Worm (Caenorhabditis elegans) whole organism, early embryonic: ENCODE measurements around the gene rpt-4.

Experiments used
- B0310.2 ChIP-seq: sonication (generic microtip); optimal IDR thresholded peaks from 2 replicates; lab custom pipeline; 2016; ENCODE audit warnings: mild to moderate bottlenecking, missing genetic modification characterization, missing compliant biosample characterization
- F13C5.2 ChIP-seq: sonication (generic microtip); optimal IDR thresholded peaks from 2 replicates; lab custom pipeline; 2017; ENCODE audit warnings: mild to moderate bottlenecking, missing genetic modification characterization, inconsistent platforms, missing compliant biosample characterization
- ama-1 ChIP-seq: fragments of 150-350 bp; optimal IDR thresholded peaks from 2 replicates; lab custom pipeline; 2014
- flt-1 ChIP-seq: fragments of 200-800 bp; sonication (Bioruptor generic); IDR thresholded peaks from 2 replicates; pipeline ENCODE4 v1.3.6; 2022; ENCODE audit warnings: missing genetic modification characterization, missing compliant biosample characterization
- scrt-1 ChIP-seq: fragments of 200-800 bp; sonication (Bioruptor generic); IDR thresholded peaks from 2 replicates; pipeline ENCODE4 v1.3.6; 2022; ENCODE audit warnings: missing genetic modification characterization, missing compliant biosample characterization
- sea-1 ChIP-seq: fragments of 200-800 bp; sonication (Bioruptor generic); conservative IDR thresholded peaks from 2 replicates; pipeline ENCODE4 v1.3.6; 2022; ENCODE audit warnings: missing genetic modification characterization, missing compliant biosample characterization

ce11 chrII:87937-88336 lies 41.9 kb upstream of the rpt-4 start:
- TF ChIP-seq ama-1 (lab: Kevin White, UChicago): no peak
- TF ChIP-seq flt-1: no peak
- no peak for TF ChIP-seq B0310.2 (tag; lab: Kevin White, UChicago)
- TF ChIP-seq sea-1 (GFP tag; lab: Robert Waterston, UW): no peak
- TF ChIP-seq scrt-1 (GFP tag; lab: Robert Waterston, UW): no peak
- no peak for TF ChIP-seq F13C5.2 (tag; lab: Kevin White, UChicago)
